Worm (Caenorhabditis elegans) whole organism, L1 larva: ENCODE measurements around the gene nhr-68.

Source experiments
- C34B4.2 ChIP-seq: sonication (generic microtip); optimal IDR thresholded peaks from 2 replicates; lab custom pipeline; 2017; ENCODE audit warnings: mild to moderate bottlenecking, missing genetic modification characterization, missing compliant biosample characterization
- aha-1 ChIP-seq: fragments of 150-350 bp; optimal IDR thresholded peaks from 2 replicates; lab custom pipeline; 2014; ENCODE audit warnings: missing biosample characterization, missing genetic modification characterization
- ceh-8 ChIP-seq: fragments of 200-800 bp; sonication (Bioruptor generic); optimal IDR thresholded peaks from 2 replicates; lab custom pipeline; 2018; ENCODE audit warnings: mild to moderate bottlenecking, missing genetic modification characterization, moderate library complexity, missing compliant biosample characterization
- ceh-82 ChIP-seq, 3 experiments: fragments of 150-350 bp in 1 of 3; sonication (generic microtip) in 2 of 3; optimal IDR thresholded peaks; 2 replicates each; lab custom pipeline; 2014 to 2017; ENCODE audit warnings: missing biosample characterization in 3 of 3, missing genetic modification characterization in 3 of 3
- dpl-1 ChIP-seq, 3 experiments: fragments of 150-350 bp in 2 of 3; sonication (generic microtip) in 1 of 3; optimal IDR thresholded peaks; 2 replicates each; lab custom pipeline; 2014 to 2017; ENCODE audit warnings: missing biosample characterization in 3 of 3, missing genetic modification characterization in 3 of 3, missing genetic modification reagents in 3 of 3
- dsc-1 ChIP-seq: sonication (generic microtip); optimal IDR thresholded peaks from 2 replicates; lab custom pipeline; 2016; ENCODE audit warnings: mild to moderate bottlenecking, missing genetic modification characterization, missing compliant biosample characterization
- elt-2 ChIP-seq: sonication (generic microtip); optimal IDR thresholded peaks from 2 replicates; lab custom pipeline; 2016; ENCODE audit warnings: missing genetic modification characterization, mild to moderate bottlenecking, inconsistent platforms, missing compliant biosample characterization, missing genetic modification reagents
- ets-5 ChIP-seq: fragments of 200-800 bp; sonication (Bioruptor generic); IDR thresholded peaks from 2 replicates; pipeline ENCODE4 v1.3.6; 2022; ENCODE audit warnings: missing genetic modification characterization, missing compliant biosample characterization
- fkh-4 ChIP-seq: sonication (generic microtip); optimal IDR thresholded peaks from 2 replicates; lab custom pipeline; 2016; ENCODE audit warnings: missing compliant biosample characterization, missing genetic modification characterization, borderline replicate concordance
- fkh-8 ChIP-seq: sonication (generic microtip); optimal IDR thresholded peaks from 2 replicates; lab custom pipeline; 2016; ENCODE audit warnings: mild to moderate bottlenecking, missing genetic modification characterization, missing compliant biosample characterization
- fos-1 ChIP-seq: fragments of 150-350 bp; optimal IDR thresholded peaks from 2 replicates; lab custom pipeline; 2014; ENCODE audit warnings: missing biosample characterization, missing genetic modification characterization
- grh-1 ChIP-seq: fragments of 200-800 bp; sonication (Bioruptor generic); IDR thresholded peaks from 2 replicates; pipeline ENCODE4 v1.3.6; 2022; ENCODE audit warnings: missing genetic modification reagents, missing genetic modification characterization, missing compliant biosample characterization
- hlh-17 ChIP-seq: fragments of 200-800 bp; sonication (Bioruptor generic); optimal IDR thresholded peaks from 2 replicates; lab custom pipeline; 2018; ENCODE audit warnings: missing genetic modification characterization, mild to moderate bottlenecking, missing compliant biosample characterization, moderate library complexity, borderline replicate concordance
- hpl-2 ChIP-seq: fragments of 150-350 bp; optimal IDR thresholded peaks from 2 replicates; lab custom pipeline; 2014; ENCODE audit warnings: missing biosample characterization, missing genetic modification reagents, missing genetic modification characterization
- lin-13 ChIP-seq: fragments of 150-350 bp; optimal IDR thresholded peaks from 2 replicates; lab custom pipeline; 2014; ENCODE audit warnings: missing biosample characterization, missing genetic modification reagents, missing genetic modification characterization
- lin-35 ChIP-seq, 2 experiments: fragments of 150-350 bp; optimal IDR thresholded peaks; 2 replicates each; lab custom pipeline; 2014; ENCODE audit warnings: missing biosample characterization in 2 of 2, missing genetic modification characterization in 2 of 2, missing genetic modification reagents in 2 of 2
- lin-39 ChIP-seq: fragments of 150-350 bp; optimal IDR thresholded peaks from 2 replicates; lab custom pipeline; 2014; ENCODE audit warnings: missing biosample characterization, missing genetic modification reagents, missing genetic modification characterization
- lir-3 ChIP-seq: sonication (generic microtip); optimal IDR thresholded peaks from 2 replicates; lab custom pipeline; 2016; ENCODE audit warnings: mild to moderate bottlenecking, missing genetic modification characterization, moderate library complexity, missing compliant biosample characterization; ENCODE audit not compliant: poor library complexity
- lsy-2 ChIP-seq, 2 experiments: fragments of 150-350 bp; optimal IDR thresholded peaks; 2 replicates each; lab custom pipeline; 2014; ENCODE audit warnings: missing biosample characterization in 2 of 2, missing genetic modification characterization in 2 of 2
- mab-9 ChIP-seq: fragments of 200-800 bp; sonication (Bioruptor generic); IDR thresholded peaks from 2 replicates; pipeline ENCODE4 v1.3.6; 2022; ENCODE audit warnings: missing genetic modification reagents, missing genetic modification characterization, missing compliant biosample characterization
- mef-2 ChIP-seq: fragments of 150-350 bp; optimal IDR thresholded peaks from 2 replicates; lab custom pipeline; 2014; ENCODE audit warnings: missing biosample characterization, missing genetic modification characterization
- mep-1 ChIP-seq: fragments of 150-350 bp; optimal IDR thresholded peaks from 2 replicates; lab custom pipeline; 2014; ENCODE audit warnings: missing biosample characterization, missing genetic modification characterization
- nhr-12 ChIP-seq: sonication (generic microtip); optimal IDR thresholded peaks from 2 replicates; lab custom pipeline; 2017; ENCODE audit warnings: missing biosample characterization, missing genetic modification characterization
- nhr-19 ChIP-seq: fragments of 200-800 bp; sonication (Bioruptor generic); conservative IDR thresholded peaks from 2 replicates; pipeline ENCODE4 v1.3.6; 2022; ENCODE audit warnings: missing genetic modification characterization, missing compliant biosample characterization
- nhr-237 ChIP-seq: fragments of 150-350 bp; optimal IDR thresholded peaks from 2 replicates; lab custom pipeline; 2014; ENCODE audit warnings: missing biosample characterization, missing genetic modification characterization
- nhr-28 ChIP-seq: fragments of 150-350 bp; optimal IDR thresholded peaks from 2 replicates; lab custom pipeline; 2014; ENCODE audit warnings: missing biosample characterization, missing genetic modification characterization
- nhr-47 ChIP-seq: sonication (generic microtip); optimal IDR thresholded peaks from 2 replicates; lab custom pipeline; 2016; ENCODE audit warnings: mild to moderate bottlenecking, missing genetic modification characterization, moderate library complexity, missing compliant biosample characterization
- nhr-71 ChIP-seq: sonication (generic microtip); optimal IDR thresholded peaks from 2 replicates; lab custom pipeline; 2016; ENCODE audit warnings: mild to moderate bottlenecking, missing genetic modification characterization, moderate library complexity, missing compliant biosample characterization
- nhr-77 ChIP-seq: fragments of 150-350 bp; optimal IDR thresholded peaks from 2 replicates; lab custom pipeline; 2014; ENCODE audit warnings: missing biosample characterization, missing genetic modification characterization
- nhr-85 ChIP-seq: sonication (generic microtip); peaks from one replicate; lab custom pipeline; 2016; ENCODE audit warnings: missing genetic modification characterization, inconsistent platforms, missing compliant biosample characterization
- pax-3 ChIP-seq: fragments of 200-800 bp; sonication (Bioruptor generic); optimal IDR thresholded peaks from 2 replicates; lab custom pipeline; 2018; ENCODE audit warnings: mild to moderate bottlenecking, missing genetic modification characterization, moderate library complexity, missing compliant biosample characterization
- pqm-1 ChIP-seq: sonication (generic microtip); optimal IDR thresholded peaks from 3 replicates; lab custom pipeline; 2017; ENCODE audit warnings: missing biosample characterization, missing genetic modification characterization
- skn-1 ChIP-seq: fragments of 150-350 bp; optimal IDR thresholded peaks from 2 replicates; lab custom pipeline; 2014; ENCODE audit warnings: missing biosample characterization, missing genetic modification characterization
- snpc-4 ChIP-seq: fragments of 150-350 bp; optimal IDR thresholded peaks from 2 replicates; lab custom pipeline; 2014; ENCODE audit warnings: missing biosample characterization, missing genetic modification characterization
- snu-23 ChIP-seq: sonication (generic microtip); optimal IDR thresholded peaks from 2 replicates; lab custom pipeline; 2016; ENCODE audit warnings: missing genetic modification characterization, missing compliant biosample characterization
- sox-4 ChIP-seq: sonication (generic microtip); optimal IDR thresholded peaks from 2 replicates; lab custom pipeline; 2016; ENCODE audit warnings: missing genetic modification characterization, missing compliant biosample characterization
- sptf-1 ChIP-seq: fragments of 150-350 bp; optimal IDR thresholded peaks from 2 replicates; lab custom pipeline; 2014; ENCODE audit warnings: missing biosample characterization, missing genetic modification characterization
- swsn-7 ChIP-seq: sonication (generic microtip); optimal IDR thresholded peaks from 2 replicates; lab custom pipeline; 2016; ENCODE audit warnings: missing genetic modification characterization, missing compliant biosample characterization
- tbx-2 ChIP-seq: sonication (generic microtip); optimal IDR thresholded peaks from 2 replicates; lab custom pipeline; 2016; ENCODE audit warnings: missing genetic modification characterization, missing compliant biosample characterization
- tlp-1 ChIP-seq: fragments of 150-350 bp; optimal IDR thresholded peaks from 2 replicates; lab custom pipeline; 2014; ENCODE audit warnings: missing biosample characterization, missing genetic modification characterization
- unc-30 ChIP-seq: sonication (generic microtip); optimal IDR thresholded peaks from 2 replicates; lab custom pipeline; 2017; ENCODE audit warnings: missing biosample characterization, missing genetic modification characterization
- unc-98 ChIP-seq: fragments of 200-800 bp; sonication (Bioruptor generic); IDR thresholded peaks from 2 replicates; pipeline ENCODE4 v1.3.6; 2022; ENCODE audit warnings: missing genetic modification characterization, missing compliant biosample characterization
- vab-15 ChIP-seq: sonication (generic microtip); optimal IDR thresholded peaks from 2 replicates; lab custom pipeline; 2017; ENCODE audit warnings: missing genotype, mild to moderate bottlenecking, missing genetic modification characterization, missing compliant biosample characterization
- zip-4 ChIP-seq: fragments of 200-800 bp; sonication (Bioruptor generic); optimal IDR thresholded peaks from 2 replicates; lab custom pipeline; 2018; ENCODE audit warnings: mild to moderate bottlenecking, missing genetic modification characterization, moderate library complexity, missing compliant biosample characterization
- ztf-4 ChIP-seq: fragments of 150-350 bp; optimal IDR thresholded peaks from 2 replicates; lab custom pipeline; 2014; ENCODE audit warnings: missing biosample characterization, missing genetic modification characterization

The nhr-68 gene

ce11 chrV:11543564-11543963 lies 29.7 kb upstream of the nhr-68 start, which contains the start of gene F38B7.2 (continued):
- TF ChIP-seq mep-1 (tag; lab: Kevin White, UChicago): no peak
- no peak for TF ChIP-seq fkh-8 (tag; lab: Kevin White, UChicago)
- TF ChIP-seq dpl-1 (GFP tag; optimal IDR thresholded peaks at IDR 0.05; lab: Kevin White, UChicago): no peak
- no peak for TF ChIP-seq vab-15 (tag; lab: Kevin White, UChicago)

- TF ChIP-seq fkh-8 (tag; lab: Kevin White, UChicago) (peak; percentile 24), snpc-4 (no peak), nhr-85 (tag; lab: Kevin White, UChicago) (peak; percentile 48), grh-1 (GFP tag; lab: Robert Waterston, UW) (no peak)
These were observed 28.0 kb upstream of the nhr-68 start, which contains the start of gene F38B7.10 for ce11 chrV:11545227-11545626. F38B7.10 (plus strand) TSS chrV:11545527.

ce11 chrV:11546795-11547194 lies 26.4 kb upstream of the nhr-68 start, which contains the start of gene F38B7.11:
F38B7.11 (plus strand) TSS chrV:11547095.
- no peak for TF ChIP-seq nhr-47 (tag; lab: Kevin White, UChicago)
- peak; percentile 30 for TF ChIP-seq fkh-8 (tag; lab: Kevin White, UChicago)
- TF ChIP-seq nhr-19 (GFP tag; lab: Robert Waterston, UW): no peak
- no peak for TF ChIP-seq fkh-4
- no peak for TF ChIP-seq lsy-2 (tag; optimal IDR thresholded peaks at IDR 0.05; lab: Kevin White, UChicago)

- peak; percentile 43 for TF ChIP-seq nhr-77 (tag; lab: Kevin White, UChicago)
- TF ChIP-seq aha-1 (tag; lab: Kevin White, UChicago): no peak
- peak; percentile 43 for TF ChIP-seq lir-3 (tag; lab: Kevin White, UChicago)
- peak; percentile 79 for TF ChIP-seq nhr-47 (tag; lab: Kevin White, UChicago)
- TF ChIP-seq nhr-19 (GFP tag; lab: Robert Waterston, UW): peak; percentile 19; the same call in 1 of the 2 replicates
- peak; percentile 79 for TF ChIP-seq snu-23 (GFP tag; lab: Kevin White, UChicago)
- TF ChIP-seq skn-1 (tag; lab: Kevin White, UChicago): peak; percentile 50
- peak; percentile 56 for TF ChIP-seq ceh-8 (GFP tag; lab: Kevin White, UChicago)
- 0 out of 2 replicates have a peak, but pooled peaks have one; percentile 64 for TF ChIP-seq ets-5 (GFP tag; lab: Robert Waterston, UW)
- no peak for TF ChIP-seq tbx-2 (tag; lab: Kevin White, UChicago)
- TF ChIP-seq pax-3 (tag; lab: Kevin White, UChicago): peak; percentile 54
- no peak for TF ChIP-seq unc-98 (GFP tag; lab: Robert Waterston, UW)
- peak; percentile 46 for TF ChIP-seq fos-1
- no peak for TF ChIP-seq tlp-1 (tag; lab: Kevin White, UChicago)
- no peak for TF ChIP-seq pqm-1
- TF ChIP-seq swsn-7 (tag; lab: Kevin White, UChicago): peak; percentile 77
- peak; percentile 66 for TF ChIP-seq elt-2 (tag; lab: Kevin White, UChicago)
- no peak for TF ChIP-seq grh-1 (GFP tag; lab: Robert Waterston, UW)
- peak; percentile 30 for TF ChIP-seq ztf-4 (tag; lab: Kevin White, UChicago)
- peak; percentile 8 for TF ChIP-seq lin-13 (GFP tag; lab: Kevin White, UChicago)
- TF ChIP-seq dsc-1: peak; percentile 41
- no peak for TF ChIP-seq lin-39 (tag; lab: Kevin White, UChicago)
- TF ChIP-seq mab-9 (GFP tag; lab: Robert Waterston, UW): no peak
- TF ChIP-seq fkh-8 (tag; lab: Kevin White, UChicago): peak; percentile 95
- no peak for TF ChIP-seq nhr-12 (tag; lab: Kevin White, UChicago)
- peak in 1 of 3 experiments; percentile 9 for TF ChIP-seq ceh-82 (tag; optimal IDR thresholded peaks at IDR 0.05; lab: Kevin White, UChicago)
- no peak for TF ChIP-seq mef-2 (tag; lab: Kevin White, UChicago)
- peak; percentile 26 to 39 (median 34) for TF ChIP-seq dpl-1 (GFP tag; optimal IDR thresholded peaks at IDR 0.05; lab: Kevin White, UChicago)
- TF ChIP-seq zip-4 (GFP tag; lab: Kevin White, UChicago): no peak
- no peak for TF ChIP-seq C34B4.2 (tag; lab: Kevin White, UChicago)
- peak; percentile 53 to 68 for TF ChIP-seq lsy-2 (tag; optimal IDR thresholded peaks at IDR 0.05; lab: Kevin White, UChicago)
- no peak for TF ChIP-seq fkh-4
- no peak for TF ChIP-seq hlh-17 (GFP tag; lab: Kevin White, UChicago)
- peak; percentile 39 for TF ChIP-seq sox-4
- peak; percentile 64 to 70 for TF ChIP-seq lin-35 (GFP tag; optimal IDR thresholded peaks at IDR 0.05; lab: Kevin White, UChicago)
- no peak for TF ChIP-seq hpl-2 (GFP tag; lab: Kevin White, UChicago)
- TF ChIP-seq unc-30 (tag; lab: Kevin White, UChicago): no peak
- no peak for TF ChIP-seq nhr-28 (tag; lab: Kevin White, UChicago)
- no peak for TF ChIP-seq nhr-237 (tag; lab: Kevin White, UChicago)
- TF ChIP-seq sptf-1: no peak
- peak; percentile 84 for TF ChIP-seq nhr-71
These were observed 24.3 kb upstream of the nhr-68 start, which contains the start of the genes F38B7.17 and F38B7.3 for ce11 chrV:11548914-11549406. F38B7.17 (minus strand) TSS chrV:11548964. F38B7.3 (plus strand) TSS chrV:11549107.
